Worm (Caenorhabditis elegans): ENCODE results near the gene srab-1.

The srab-1 gene

ce11 chrV:5053335-5053734 lies 48.6 kb downstream of the srab-1 start, which contains the start of gene cwp-4:
Gene cwp-4 (plus strand): TSS chrV:5053635.
- no peak for TF ChIP-seq lin-11 (tag; optimal IDR thresholded peaks at IDR 0.05)
- no peak for TF ChIP-seq sma-3 (GFP tag; optimal IDR thresholded peaks at IDR 0.05)
- no peak for TF ChIP-seq nhr-10 (tag; optimal IDR thresholded peaks at IDR 0.05)
- TF ChIP-seq ZK546.5 (tag; optimal IDR thresholded peaks at IDR 0.05) = no peak
- TF ChIP-seq unc-55 (GFP tag; optimal IDR thresholded peaks at IDR 0.05) = no peak
- no peak for TF ChIP-seq nhr-237 (tag; optimal IDR thresholded peaks at IDR 0.05)
- no peak for TF ChIP-seq lin-39 (tag; optimal IDR thresholded peaks at IDR 0.05)
- TF ChIP-seq elt-1 (tag; optimal IDR thresholded peaks at IDR 0.05) = no peak
- TF ChIP-seq nhr-25 (tag; optimal IDR thresholded peaks at IDR 0.05) = no peak
- TF ChIP-seq C34F6.9 (tag; optimal IDR thresholded peaks at IDR 0.05) = no peak
- TF ChIP-seq ceh-16 (tag; optimal IDR thresholded peaks at IDR 0.05) = no peak
- TF ChIP-seq zag-1 (tag; optimal IDR thresholded peaks at IDR 0.05) = no peak
- no peak for TF ChIP-seq nhr-12 (tag; optimal IDR thresholded peaks at IDR 0.05)
- no peak for TF ChIP-seq ama-1 (optimal IDR thresholded peaks at IDR 0.05)
- TF ChIP-seq egl-27 (tag; optimal IDR thresholded peaks at IDR 0.05) = no peak

DNA sequence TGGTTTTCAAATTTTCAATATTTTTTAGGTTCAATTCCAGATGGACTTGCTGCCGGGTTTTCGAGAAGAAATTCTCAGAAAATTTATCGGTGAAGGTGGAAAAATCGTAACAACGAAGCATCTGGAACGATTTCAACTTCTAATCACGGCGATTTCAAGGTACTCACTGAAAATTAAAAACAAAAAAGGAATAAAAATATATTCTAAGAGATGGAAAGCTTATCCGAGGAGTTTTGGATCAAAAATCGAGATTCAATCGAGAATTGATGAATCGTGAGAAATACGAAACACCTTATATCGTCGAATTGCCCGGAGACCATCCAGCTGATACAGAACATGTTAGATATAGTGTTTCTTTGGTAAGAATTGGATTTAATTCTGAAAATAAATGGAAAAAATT lies 49.7 kb downstream of the srab-1 start, which contains the start of gene K11D12.12:
Gene K11D12.12 (plus strand): TSS at position 29 of the 400 bp plus-strand sequence.
- no peak for TF ChIP-seq mbf-1 (tag; optimal IDR thresholded peaks at IDR 0.05)

Data from whole organism, L2 larva.